Fruit fly (Drosophila melanogaster) whole organism: ENCODE measurements around the gene AANATL2.

Experiments
- CG8478 ChIP-seq: fragments of >200 bp; optimal IDR thresholded peaks from 2 replicates; lab custom pipeline; 2018; ENCODE audit warnings: inconsistent platforms
- EcR ChIP-seq, 2 experiments: fragments of >200 bp; optimal IDR thresholded peaks; 2 replicates each; lab custom pipeline; 2017; ENCODE audit warnings: missing biosample characterization in 2 of 2, missing genetic modification characterization in 2 of 2, missing genetic modification reagents in 2 of 2
- psq ChIP-seq: fragments of >200 bp; optimal IDR thresholded peaks from 2 replicates; lab custom pipeline; 2017

- TF ChIP-seq psq (lab: Kevin White, UChicago) (no peak), EcR (GFP tag; optimal IDR thresholded peaks at IDR 0.05; lab: Kevin White, UChicago) (no peak), CG8478 (lab: Kevin White, UChicago) (no peak)
Measured at dm6 chr2L:6276815-6277214, 21.2 kb downstream of the AANATL2 start.
